Worm (Caenorhabditis elegans) whole organism, mixed stage, embryonic: ENCODE measurements around the gene pezo-1.

Source experiments
- M03D4.4 ChIP-seq: sonication (generic microtip); optimal IDR thresholded peaks from 2 replicates; lab custom pipeline; 2017; ENCODE audit warnings: mild to moderate bottlenecking, missing genetic modification characterization, missing compliant biosample characterization
- bed-3 ChIP-seq: fragments of 200-800 bp; sonication (Bioruptor generic); optimal IDR thresholded peaks from 3 replicates; lab custom pipeline; 2018; ENCODE audit warnings: mild to moderate bottlenecking, missing genetic modification characterization, moderate library complexity, missing compliant biosample characterization
- ceh-39 ChIP-seq: fragments of 150-350 bp; optimal IDR thresholded peaks from 2 replicates; lab custom pipeline; 2014; ENCODE audit warnings: missing biosample characterization, missing genetic modification characterization
- ceh-43 ChIP-seq: fragments of 200-800 bp; sonication (Bioruptor generic); optimal IDR thresholded peaks from 2 replicates; lab custom pipeline; 2018; ENCODE audit warnings: mild to moderate bottlenecking, missing genetic modification characterization, moderate library complexity, missing compliant biosample characterization
- ceh-83 ChIP-seq: fragments of 200-800 bp; sonication (Bioruptor generic); optimal IDR thresholded peaks from 2 replicates; lab custom pipeline; 2018; ENCODE audit warnings: mild to moderate bottlenecking, missing genetic modification characterization, missing compliant biosample characterization
- ces-1 ChIP-seq: fragments of 150-350 bp; optimal IDR thresholded peaks from 2 replicates; lab custom pipeline; 2014; ENCODE audit warnings: missing biosample characterization, missing genetic modification reagents, missing genetic modification characterization
- drap-1 ChIP-seq: fragments of 200-800 bp; sonication (Bioruptor generic); optimal IDR thresholded peaks from 3 replicates; lab custom pipeline; 2018; ENCODE audit warnings: mild to moderate bottlenecking, missing genetic modification characterization, missing compliant biosample characterization
- elt-1 ChIP-seq: sonication (generic microtip); optimal IDR thresholded peaks from 2 replicates; lab custom pipeline; 2017; ENCODE audit warnings: missing genetic modification characterization, mild to moderate bottlenecking, missing compliant biosample characterization, antibody characterized with exemption, moderate library complexity, borderline replicate concordance; ENCODE audit not compliant: insufficient read depth
- flh-1 ChIP-seq: fragments of 200-800 bp; sonication (Bioruptor generic); optimal IDR thresholded peaks from 2 replicates; lab custom pipeline; 2018; ENCODE audit warnings: mild to moderate bottlenecking, missing genetic modification characterization, moderate library complexity, missing compliant biosample characterization
- ham-2 ChIP-seq: fragments of 200-800 bp; sonication (Bioruptor generic); optimal IDR thresholded peaks from 2 replicates; lab custom pipeline; 2018; ENCODE audit warnings: mild to moderate bottlenecking, missing genetic modification characterization, missing compliant biosample characterization
- hlh-1 ChIP-seq: fragments of 150-350 bp; optimal IDR thresholded peaks from 2 replicates; lab custom pipeline; 2014; ENCODE audit warnings: missing biosample characterization, missing genetic modification reagents, missing genetic modification characterization
- lin-32 ChIP-seq: fragments of 200-800 bp; sonication (Bioruptor generic); optimal IDR thresholded peaks from 2 replicates; lab custom pipeline; 2018; ENCODE audit warnings: mild to moderate bottlenecking, missing genetic modification characterization, missing compliant biosample characterization
- lsy-2 ChIP-seq: fragments of 150-350 bp; optimal IDR thresholded peaks from 2 replicates; lab custom pipeline; 2014; ENCODE audit warnings: missing biosample characterization, missing genetic modification characterization
- mab-5 ChIP-seq: fragments of 150-350 bp; optimal IDR thresholded peaks from 2 replicates; lab custom pipeline; 2014; ENCODE audit warnings: missing biosample characterization, missing genetic modification characterization
- mep-1 ChIP-seq: fragments of 150-350 bp; optimal IDR thresholded peaks from 2 replicates; lab custom pipeline; 2017; ENCODE audit warnings: missing biosample characterization, missing genetic modification reagents, missing genetic modification characterization, inconsistent platforms
- nhr-12 ChIP-seq: fragments of 150-350 bp; optimal IDR thresholded peaks from 2 replicates; lab custom pipeline; 2014; ENCODE audit warnings: missing biosample characterization, missing genetic modification characterization
- nhr-2 ChIP-seq: fragments of 150-350 bp; optimal IDR thresholded peaks from 2 replicates; lab custom pipeline; 2014; ENCODE audit warnings: missing biosample characterization, missing genetic modification characterization
- nhr-237 ChIP-seq: fragments of 150-350 bp; optimal IDR thresholded peaks from 2 replicates; lab custom pipeline; 2014; ENCODE audit warnings: missing biosample characterization, missing genetic modification characterization
- nhr-28 ChIP-seq: fragments of 150-350 bp; optimal IDR thresholded peaks from 2 replicates; lab custom pipeline; 2014; ENCODE audit warnings: missing biosample characterization, missing genetic modification characterization
- nhr-76 ChIP-seq: sonication (generic microtip); optimal IDR thresholded peaks from 2 replicates; lab custom pipeline; 2017; ENCODE audit warnings: missing biosample characterization, missing genetic modification characterization
- sem-2 ChIP-seq: fragments of 200-800 bp; sonication (Bioruptor generic); optimal IDR thresholded peaks from 2 replicates; lab custom pipeline; 2018; ENCODE audit warnings: mild to moderate bottlenecking, missing genetic modification characterization, missing compliant biosample characterization
- snpc-4 ChIP-seq: fragments of 150-350 bp; optimal IDR thresholded peaks from 2 replicates; lab custom pipeline; 2014; ENCODE audit warnings: missing biosample characterization, missing genetic modification characterization
- unc-120 ChIP-seq: sonication (generic microtip); optimal IDR thresholded peaks from 2 replicates; lab custom pipeline; 2017; ENCODE audit warnings: missing genetic modification characterization, missing compliant biosample characterization; ENCODE audit not compliant: poor library complexity, severe bottlenecking
- unc-39 ChIP-seq: fragments of 150-350 bp; optimal IDR thresholded peaks from 2 replicates; lab custom pipeline; 2014; ENCODE audit warnings: missing biosample characterization, missing genetic modification characterization
- unc-62 ChIP-seq: fragments of 150-350 bp; optimal IDR thresholded peaks from 2 replicates; lab custom pipeline; 2014; ENCODE audit warnings: missing biosample characterization, missing genetic modification reagents, missing genetic modification characterization
- zip-8 ChIP-seq: fragments of 150-350 bp; optimal IDR thresholded peaks from 2 replicates; lab custom pipeline; 2014; ENCODE audit warnings: missing biosample characterization, missing genetic modification characterization

pezo-1 gene

DNA sequence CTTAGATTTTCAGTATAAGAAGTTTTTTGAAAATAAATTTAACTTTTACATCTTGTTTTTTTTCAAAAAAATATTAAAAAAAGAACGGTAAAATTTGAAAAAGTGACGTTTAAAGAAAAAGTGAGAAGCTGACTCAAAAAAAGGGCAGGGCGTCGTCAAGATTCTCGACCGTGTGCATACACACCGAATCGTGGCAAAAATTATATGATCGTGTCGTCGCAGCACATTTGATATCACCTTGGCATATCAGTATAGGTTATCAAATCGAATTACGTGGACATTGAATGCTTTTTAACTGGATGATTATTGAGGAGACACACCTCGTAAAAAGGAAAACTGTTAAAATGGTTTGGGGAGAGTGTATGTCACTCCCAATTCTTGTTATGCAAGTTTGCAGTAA, 33.3 kb downstream of the pezo-1 start:
- no peak for TF ChIP-seq flh-1 (GFP tag; lab: Kevin White, UChicago)
- TF ChIP-seq ceh-83 (GFP tag; lab: Kevin White, UChicago), result no peak
- TF ChIP-seq bed-3 (GFP tag; lab: Kevin White, UChicago), result no peak
- TF ChIP-seq mab-5 (tag; lab: Kevin White, UChicago), result no peak
- TF ChIP-seq ceh-39 (tag; lab: Kevin White, UChicago), result no peak
- no peak for TF ChIP-seq unc-62

DNA sequence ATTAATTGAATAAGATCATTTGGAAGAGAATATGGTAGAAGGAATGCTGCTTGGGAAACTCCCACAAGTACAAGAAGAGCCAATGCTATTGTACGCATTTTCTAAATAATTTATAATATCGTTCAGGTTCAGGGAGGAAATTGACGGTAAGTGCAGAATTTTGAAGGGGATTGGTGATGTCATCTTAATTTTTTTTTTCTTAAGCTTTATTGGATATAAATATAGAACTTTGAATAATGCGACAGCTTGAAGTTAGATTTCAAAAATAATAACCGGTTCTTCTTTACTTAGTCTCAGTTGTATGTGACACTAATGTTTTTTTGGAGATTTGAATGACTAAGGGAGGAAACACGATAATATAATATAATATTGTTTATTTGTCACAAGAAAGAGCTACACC, 35.6 kb downstream of the pezo-1 start, which contains the start of gene nspg-7.1:
Gene nspg-7.1 (minus strand): TSS at position 101 of the 400 bp plus-strand sequence.
- TF ChIP-seq nhr-76 (tag; lab: Kevin White, UChicago) (no peak), nhr-28 (no peak), sem-2 (GFP tag; lab: Kevin White, UChicago) (no peak), bed-3 (GFP tag; lab: Kevin White, UChicago) (no peak)

DNA sequence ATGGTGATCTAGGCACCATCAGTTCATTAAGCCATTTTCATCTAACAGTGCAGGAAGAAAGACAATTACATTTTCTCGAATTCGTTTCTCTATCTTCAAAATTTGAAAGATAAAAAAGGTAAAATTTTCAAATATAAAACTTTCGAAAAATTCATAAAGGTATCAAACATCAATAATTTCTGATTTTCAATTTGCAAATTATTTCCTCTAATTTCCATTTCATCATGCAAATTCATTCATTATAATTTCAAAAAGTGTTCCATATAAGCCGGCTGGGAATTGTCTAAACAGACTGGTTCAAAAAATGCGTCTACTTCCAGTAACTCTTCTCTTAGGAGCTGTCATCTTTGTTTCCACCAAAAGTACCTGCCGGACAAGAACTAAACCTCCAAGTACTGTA, 38.6 kb downstream of the pezo-1 start, which contains the start of gene clec-183:
Gene clec-183 (plus strand): TSS at position 301 of the 400 bp plus-strand sequence.
- TF ChIP-seq zip-8 (tag; lab: Kevin White, UChicago) (no peak), drap-1 (GFP tag; lab: Kevin White, UChicago) (no peak), unc-62 (no peak), mep-1 (no peak), hlh-1 (no peak), lsy-2 (tag; lab: Kevin White, UChicago) (no peak), nhr-2 (tag; lab: Kevin White, UChicago) (no peak)

DNA sequence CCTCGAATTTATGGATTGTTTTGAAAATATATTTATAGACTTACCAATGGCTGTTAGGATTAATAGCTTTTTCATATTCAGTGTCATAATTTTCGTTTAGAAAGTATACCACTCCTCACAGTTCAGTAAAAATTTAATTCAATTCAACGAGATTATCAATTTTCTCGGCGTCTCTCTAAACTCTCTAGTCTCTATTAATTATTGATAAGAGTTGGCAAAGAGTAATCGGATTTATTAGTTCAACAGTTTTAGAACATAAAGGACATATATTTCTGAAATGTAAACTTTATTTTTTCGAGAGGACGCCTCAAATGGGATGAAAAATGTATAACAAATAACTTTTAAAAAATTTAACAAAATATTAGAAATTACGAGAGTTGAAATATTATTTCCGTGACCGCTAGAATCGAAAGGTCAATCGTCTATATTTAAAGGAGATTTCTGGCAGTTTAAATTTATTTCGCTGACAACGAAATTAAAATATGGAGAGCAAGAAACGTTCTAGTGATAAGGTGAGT, 42.3 kb downstream of the pezo-1 start, which contains the start of the genes nspg-11 and F49C12.15:
Gene nspg-11 (minus strand): TSS at position 101 of the 518 bp plus-strand sequence.
Gene F49C12.15 (plus strand): TSS at position 468 of the 518 bp plus-strand sequence.
- TF ChIP-seq M03D4.4 (no peak), nhr-28 (no peak), zip-8 (tag; lab: Kevin White, UChicago) (no peak), ces-1 (no peak), bed-3 (GFP tag; lab: Kevin White, UChicago) (no peak)
- TF ChIP-seq, all 35 proteins: peak for 0

DNA sequence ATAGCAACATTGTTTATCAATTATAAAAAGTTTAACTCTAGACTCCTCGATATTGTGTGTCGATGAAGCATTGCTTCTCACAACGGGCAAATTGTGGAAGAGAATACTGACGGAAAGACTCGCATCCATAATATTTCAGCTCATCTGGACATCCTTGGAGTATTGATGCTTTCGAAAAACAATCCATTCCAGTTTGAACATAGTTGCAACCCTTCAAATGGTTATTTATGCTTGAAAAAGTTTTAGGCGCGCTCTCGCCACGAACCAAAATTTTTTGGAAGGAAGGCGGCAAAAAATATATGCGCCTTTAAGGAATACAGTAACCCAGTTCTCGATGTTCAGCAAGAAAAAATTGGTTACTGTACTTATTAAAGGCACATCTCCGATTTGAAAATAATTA, 43.8 kb downstream of the pezo-1 start:
- TF ChIP-seq nhr-76 (tag; lab: Kevin White, UChicago) (no peak), flh-1 (GFP tag; lab: Kevin White, UChicago) (no peak), zip-8 (tag; lab: Kevin White, UChicago) (no peak), sem-2 (GFP tag; lab: Kevin White, UChicago) (no peak), ces-1 (no peak)

DNA sequence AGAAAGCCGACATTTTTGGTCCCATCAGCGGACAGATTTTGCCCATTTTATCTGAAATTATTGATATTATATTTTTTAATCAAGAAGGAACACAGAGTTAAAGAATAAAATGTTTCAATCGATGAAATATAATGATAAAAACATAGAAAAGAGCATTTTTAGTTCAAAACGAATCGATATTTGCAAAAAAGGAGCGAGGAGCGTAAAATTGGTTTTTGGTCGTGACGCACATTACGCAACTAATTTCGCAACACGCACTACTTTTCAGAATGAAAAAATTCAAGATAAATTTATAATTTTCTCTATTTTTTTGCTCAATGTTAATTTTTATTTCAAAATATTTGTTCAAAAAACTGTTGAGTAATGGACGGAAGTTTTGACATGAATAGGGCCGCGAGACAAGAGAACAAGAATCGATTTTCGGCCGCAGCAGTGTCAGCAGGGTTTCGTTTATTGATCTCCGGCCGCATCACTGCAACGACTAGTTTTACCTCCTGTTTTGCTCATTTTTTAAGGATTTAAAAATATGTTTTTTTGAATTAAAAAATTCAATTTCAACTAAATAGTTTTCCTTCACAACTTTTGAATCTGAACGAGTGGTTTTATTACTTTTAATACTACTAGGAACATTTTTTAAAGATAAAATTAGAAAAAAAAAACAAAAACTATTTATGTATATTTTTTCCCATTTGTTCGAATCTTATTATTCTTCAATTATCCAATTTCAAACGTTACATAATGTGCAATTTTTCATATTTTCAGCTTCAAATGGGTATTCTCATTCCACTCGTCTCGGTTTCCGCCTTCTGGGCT, 45.1 kb downstream of the pezo-1 start, which contains the start of the genes F49C12.12 and vha-17:
Gene F49C12.12 (minus strand): TSS at position 51 of the 813 bp plus-strand sequence.
Gene vha-17 (plus strand): TSS at position 763 of the 813 bp plus-strand sequence.
- TF ChIP-seq unc-120 (tag; lab: Kevin White, UChicago), result peak; percentile 1
- no peak for TF ChIP-seq sem-2 (GFP tag; lab: Kevin White, UChicago)
- peak; percentile 10 for TF ChIP-seq nhr-237 (tag; lab: Kevin White, UChicago)
- TF ChIP-seq ceh-39 (tag; lab: Kevin White, UChicago), result peak; percentile 33
- TF ChIP-seq, all 35 proteins: peak for 3

DNA sequence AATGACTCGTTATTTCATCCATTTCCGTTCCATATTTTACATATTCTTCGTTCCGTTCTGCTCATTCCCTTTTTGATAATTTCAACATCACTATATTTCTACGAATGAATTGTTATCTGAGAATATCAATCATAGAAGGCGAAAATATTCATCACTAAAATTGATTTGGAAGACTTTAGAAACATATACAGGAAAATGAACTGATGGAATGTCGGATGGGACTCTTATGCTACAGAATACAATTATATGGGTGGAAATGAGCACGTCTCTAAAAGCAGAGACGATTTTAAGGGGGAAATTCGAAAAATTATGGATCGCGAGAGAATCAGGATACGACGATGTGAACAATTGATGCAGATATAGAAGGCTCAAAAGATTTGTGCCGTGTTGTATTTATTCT, 46.3 kb downstream of the pezo-1 start:
- no peak for TF ChIP-seq snpc-4 (tag; lab: Kevin White, UChicago)
- no peak for TF ChIP-seq bed-3 (GFP tag; lab: Kevin White, UChicago)
- no peak for TF ChIP-seq nhr-237 (tag; lab: Kevin White, UChicago)

DNA sequence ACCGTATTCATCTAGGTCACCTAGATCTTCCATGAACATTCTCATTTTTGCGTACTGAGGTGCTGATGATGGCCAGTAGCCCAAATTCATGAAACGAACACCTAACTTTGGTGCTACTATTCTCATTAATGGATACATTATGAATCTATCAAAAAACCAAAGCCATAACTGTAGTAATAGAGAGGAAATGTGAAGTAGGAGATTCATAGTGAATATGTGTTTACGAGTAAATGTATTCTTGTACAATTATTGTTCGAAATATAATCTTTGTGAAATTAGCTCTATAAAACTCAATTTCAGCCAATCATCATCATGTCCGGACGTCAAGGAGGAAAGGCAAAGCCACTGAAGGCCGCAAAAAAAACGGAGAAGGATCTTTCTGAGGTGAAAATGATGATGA, 47.2 kb downstream of the pezo-1 start, which contains the start of the genes F49C12.11 and nemt-1:
Gene F49C12.11 (plus strand): TSS at position 301 of the 400 bp plus-strand sequence.
Gene nemt-1 (minus strand): TSS at position 360 of the 400 bp plus-strand sequence.
- TF ChIP-seq lsy-2 (tag; lab: Kevin White, UChicago), result no peak
- TF ChIP-seq flh-1 (GFP tag; lab: Kevin White, UChicago), result no peak
- no peak for TF ChIP-seq ham-2 (GFP tag; lab: Kevin White, UChicago)
- TF ChIP-seq ceh-43 (GFP tag; lab: Kevin White, UChicago), result no peak
- no peak for TF ChIP-seq ces-1
- no peak for TF ChIP-seq nhr-12
- no peak for TF ChIP-seq snpc-4 (tag; lab: Kevin White, UChicago)
- TF ChIP-seq unc-39 (tag; lab: Kevin White, UChicago), result no peak
- no peak for TF ChIP-seq zip-8 (tag; lab: Kevin White, UChicago)
- TF ChIP-seq bed-3 (GFP tag; lab: Kevin White, UChicago), result no peak
- TF ChIP-seq nhr-237 (tag; lab: Kevin White, UChicago), result no peak
- no peak for TF ChIP-seq unc-120 (tag; lab: Kevin White, UChicago)
- no peak for TF ChIP-seq unc-62
- no peak for TF ChIP-seq lin-32 (GFP tag; lab: Kevin White, UChicago)
- no peak for TF ChIP-seq hlh-1
- no peak for TF ChIP-seq ceh-83 (GFP tag; lab: Kevin White, UChicago)
- no peak for TF ChIP-seq nhr-28
- TF ChIP-seq M03D4.4, result no peak
- TF ChIP-seq elt-1 (tag; lab: Kevin White, UChicago), result no peak
